Worm (Caenorhabditis elegans) whole organism, L1 larva: ENCODE data around the gene srj-25.

Source experiments
- C04F5.9 ChIP-seq: sonication (generic microtip); optimal IDR thresholded peaks from 2 replicates; lab custom pipeline; 2016; ENCODE audit warnings: missing genetic modification characterization, missing compliant biosample characterization
- Y116A8C.19 ChIP-seq: sonication (generic microtip); optimal IDR thresholded peaks from 2 replicates; lab custom pipeline; 2016; ENCODE audit warnings: missing compliant biosample characterization, missing genetic modification characterization, borderline replicate concordance
- aly-2 ChIP-seq: fragments of 150-350 bp; optimal IDR thresholded peaks from 2 replicates; lab custom pipeline; 2014; ENCODE audit warnings: missing biosample characterization, missing genetic modification characterization
- blmp-1 ChIP-seq: fragments of 150-350 bp; optimal IDR thresholded peaks from 2 replicates; lab custom pipeline; 2014; ENCODE audit warnings: missing biosample characterization, missing genetic modification characterization
- ceh-8 ChIP-seq: fragments of 200-800 bp; sonication (Bioruptor generic); optimal IDR thresholded peaks from 2 replicates; lab custom pipeline; 2018; ENCODE audit warnings: mild to moderate bottlenecking, missing genetic modification characterization, moderate library complexity, missing compliant biosample characterization
- ceh-82 ChIP-seq, 3 experiments: fragments of 150-350 bp in 1 of 3; sonication (generic microtip) in 2 of 3; optimal IDR thresholded peaks; 2 replicates each; lab custom pipeline; 2014 to 2017; ENCODE audit warnings: missing biosample characterization in 3 of 3, missing genetic modification characterization in 3 of 3
- ceh-90 ChIP-seq: sonication (generic microtip); optimal IDR thresholded peaks from 2 replicates; lab custom pipeline; 2016; ENCODE audit warnings: missing genetic modification characterization, missing compliant biosample characterization
- efl-1 ChIP-seq, 4 experiments: fragments of 150-350 bp; optimal IDR thresholded peaks in 3 of 4; peaks in 1 of 4; 1 replicate in 1 of 4; 2 replicates in 3 of 4; lab custom pipeline; 2014; ENCODE audit warnings: missing biosample characterization in 2 of 4, missing genetic modification characterization in 2 of 4, missing genetic modification reagents in 2 of 4
- efl-3 ChIP-seq: fragments of 200-800 bp; sonication (Bioruptor generic); optimal IDR thresholded peaks from 2 replicates; lab custom pipeline; 2018; ENCODE audit warnings: mild to moderate bottlenecking, missing genetic modification characterization, missing compliant biosample characterization
- egl-13 ChIP-seq: sonication (generic microtip); optimal IDR thresholded peaks from 2 replicates; lab custom pipeline; 2016; ENCODE audit warnings: missing genotype, missing genetic modification reagents, missing genetic modification characterization, missing compliant biosample characterization
- elt-3 ChIP-seq, 6 experiments: fragments of 150-350 bp in 1 of 6; sonication (generic microtip); optimal IDR thresholded peaks; 2 replicates each; lab custom pipeline; 2017 to 2018; ENCODE audit warnings: missing biosample characterization in 6 of 6, missing genetic modification characterization in 6 of 6, inconsistent platforms in 1 of 6
- ets-5 ChIP-seq: fragments of 200-800 bp; sonication (Bioruptor generic); IDR thresholded peaks from 2 replicates; pipeline ENCODE4 v1.3.6; 2022; ENCODE audit warnings: missing genetic modification characterization, missing compliant biosample characterization
- fos-1 ChIP-seq: fragments of 150-350 bp; optimal IDR thresholded peaks from 2 replicates; lab custom pipeline; 2014; ENCODE audit warnings: missing biosample characterization, missing genetic modification characterization
- grh-1 ChIP-seq: fragments of 200-800 bp; sonication (Bioruptor generic); IDR thresholded peaks from 2 replicates; pipeline ENCODE4 v1.3.6; 2022; ENCODE audit warnings: missing genetic modification reagents, missing genetic modification characterization, missing compliant biosample characterization
- hlh-17 ChIP-seq: fragments of 200-800 bp; sonication (Bioruptor generic); optimal IDR thresholded peaks from 2 replicates; lab custom pipeline; 2018; ENCODE audit warnings: missing genetic modification characterization, mild to moderate bottlenecking, missing compliant biosample characterization, moderate library complexity, borderline replicate concordance
- hlh-4 ChIP-seq: sonication (generic microtip); optimal IDR thresholded peaks from 2 replicates; lab custom pipeline; 2016; ENCODE audit warnings: mild to moderate bottlenecking, missing genetic modification characterization, missing compliant biosample characterization
- lir-3 ChIP-seq: sonication (generic microtip); optimal IDR thresholded peaks from 2 replicates; lab custom pipeline; 2016; ENCODE audit warnings: mild to moderate bottlenecking, missing genetic modification characterization, moderate library complexity, missing compliant biosample characterization; ENCODE audit not compliant: poor library complexity
- lsy-2 ChIP-seq, 2 experiments: fragments of 150-350 bp; optimal IDR thresholded peaks; 2 replicates each; lab custom pipeline; 2014; ENCODE audit warnings: missing biosample characterization in 2 of 2, missing genetic modification characterization in 2 of 2
- mab-9 ChIP-seq: fragments of 200-800 bp; sonication (Bioruptor generic); IDR thresholded peaks from 2 replicates; pipeline ENCODE4 v1.3.6; 2022; ENCODE audit warnings: missing genetic modification reagents, missing genetic modification characterization, missing compliant biosample characterization
- nhr-19 ChIP-seq: fragments of 200-800 bp; sonication (Bioruptor generic); conservative IDR thresholded peaks from 2 replicates; pipeline ENCODE4 v1.3.6; 2022; ENCODE audit warnings: missing genetic modification characterization, missing compliant biosample characterization
- nhr-20 ChIP-seq: sonication (generic microtip); optimal IDR thresholded peaks from 2 replicates; lab custom pipeline; 2016; ENCODE audit warnings: mild to moderate bottlenecking, missing genetic modification characterization, missing compliant biosample characterization
- nhr-77 ChIP-seq: fragments of 150-350 bp; optimal IDR thresholded peaks from 2 replicates; lab custom pipeline; 2014; ENCODE audit warnings: missing biosample characterization, missing genetic modification characterization
- nhr-90 ChIP-seq: sonication (generic microtip); optimal IDR thresholded peaks from 2 replicates; lab custom pipeline; 2016; ENCODE audit warnings: mild to moderate bottlenecking, missing genetic modification characterization, missing compliant biosample characterization; ENCODE audit not compliant: poor library complexity
- pag-3 ChIP-seq: sonication (generic microtip); optimal IDR thresholded peaks from 2 replicates; lab custom pipeline; 2017; ENCODE audit warnings: missing genetic modification characterization, mild to moderate bottlenecking, missing compliant biosample characterization, antibody characterized with exemption, borderline replicate concordance; ENCODE audit not compliant: insufficient read depth
- pax-3 ChIP-seq: fragments of 200-800 bp; sonication (Bioruptor generic); optimal IDR thresholded peaks from 2 replicates; lab custom pipeline; 2018; ENCODE audit warnings: mild to moderate bottlenecking, missing genetic modification characterization, moderate library complexity, missing compliant biosample characterization
- pqm-1 ChIP-seq: sonication (generic microtip); optimal IDR thresholded peaks from 3 replicates; lab custom pipeline; 2017; ENCODE audit warnings: missing biosample characterization, missing genetic modification characterization
- rnt-1 ChIP-seq: sonication (generic microtip); optimal IDR thresholded peaks from 2 replicates; lab custom pipeline; 2016; ENCODE audit warnings: mild to moderate bottlenecking, missing genetic modification characterization, moderate library complexity, missing compliant biosample characterization
- sup-37 ChIP-seq: fragments of 200-800 bp; sonication (Bioruptor generic); optimal IDR thresholded peaks from 2 replicates; lab custom pipeline; 2018; ENCODE audit warnings: mild to moderate bottlenecking, missing genetic modification characterization, missing compliant biosample characterization
- tlp-1 ChIP-seq: fragments of 150-350 bp; optimal IDR thresholded peaks from 2 replicates; lab custom pipeline; 2014; ENCODE audit warnings: missing biosample characterization, missing genetic modification characterization
- unc-130 ChIP-seq: fragments of 150-350 bp; optimal IDR thresholded peaks from 2 replicates; lab custom pipeline; 2017; ENCODE audit warnings: missing biosample characterization, missing genetic modification characterization, inconsistent platforms
- unc-30 ChIP-seq: sonication (generic microtip); optimal IDR thresholded peaks from 2 replicates; lab custom pipeline; 2017; ENCODE audit warnings: missing biosample characterization, missing genetic modification characterization
- vab-15 ChIP-seq: sonication (generic microtip); optimal IDR thresholded peaks from 2 replicates; lab custom pipeline; 2017; ENCODE audit warnings: missing genotype, mild to moderate bottlenecking, missing genetic modification characterization, missing compliant biosample characterization
- zip-4 ChIP-seq: fragments of 200-800 bp; sonication (Bioruptor generic); optimal IDR thresholded peaks from 2 replicates; lab custom pipeline; 2018; ENCODE audit warnings: mild to moderate bottlenecking, missing genetic modification characterization, moderate library complexity, missing compliant biosample characterization

srj-25 gene

ce11 chrV:712882-713281, 23.2 kb downstream of the srj-25 start, which contains the start of gene cyp-33C11:
TSS of gene cyp-33C11 (minus strand) at chrV:712982.
- TF ChIP-seq C04F5.9 (no peak), hlh-4 (tag; lab: Kevin White, UChicago) (no peak), hlh-17 (no peak), efl-3 (no peak), grh-1 (GFP tag; lab: Robert Waterston, UW) (no peak)

DNA sequence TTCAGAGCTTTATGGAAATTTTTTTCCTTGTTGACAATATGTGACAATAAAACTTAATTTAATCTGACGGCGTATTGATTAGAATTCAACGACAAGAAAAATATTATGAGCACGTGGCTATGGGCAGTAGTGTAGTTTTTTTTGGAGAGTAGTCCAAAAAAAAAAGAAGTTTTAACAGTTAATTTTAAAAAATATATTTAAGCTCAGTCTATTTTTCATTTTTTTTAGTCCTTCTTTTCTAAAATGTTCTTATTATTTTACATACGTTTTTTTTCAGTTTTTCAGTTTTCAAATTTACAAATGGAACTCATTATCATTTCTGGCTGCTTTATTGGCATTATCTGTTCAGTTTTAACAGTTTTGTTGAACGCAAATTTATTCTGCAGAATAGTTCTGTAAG, 27.3 kb downstream of the srj-25 start, which contains the start of gene srbc-39:
TSS of gene srbc-39 (plus strand) at position 301 of the 400 bp plus-strand sequence.
- no peak for TF ChIP-seq ceh-82 (tag; optimal IDR thresholded peaks at IDR 0.05; lab: Kevin White, UChicago)
- no peak for TF ChIP-seq nhr-20
- no peak for TF ChIP-seq efl-1 (optimal IDR thresholded peaks at IDR 0.05; lab: Kevin White, UChicago)
- TF ChIP-seq efl-1 (GFP tag; optimal IDR thresholded peaks at IDR 0.05 in 1 of 2; lab: Kevin White, UChicago), result no peak
- TF ChIP-seq efl-3, result no peak
- TF ChIP-seq hlh-4 (tag; lab: Kevin White, UChicago), result no peak
- no peak for TF ChIP-seq nhr-90 (tag; lab: Kevin White, UChicago)
- TF ChIP-seq egl-13, result no peak
- no peak for TF ChIP-seq elt-3 (tag; optimal IDR thresholded peaks at IDR 0.05; lab: Kevin White, UChicago)
- TF ChIP-seq Y116A8C.19 (tag; lab: Kevin White, UChicago), result no peak
- TF ChIP-seq ceh-90, result no peak
- TF ChIP-seq nhr-19 (GFP tag; lab: Robert Waterston, UW), result no peak
- TF ChIP-seq blmp-1 (tag; lab: Kevin White, UChicago), result no peak
- no peak for TF ChIP-seq rnt-1 (tag; lab: Kevin White, UChicago)
- TF ChIP-seq mab-9, result no peak
- TF ChIP-seq vab-15 (tag; lab: Kevin White, UChicago), result no peak
- TF ChIP-seq grh-1 (GFP tag; lab: Robert Waterston, UW), result no peak
- no peak for TF ChIP-seq pqm-1 (tag; lab: Kevin White, UChicago)
- no peak for TF ChIP-seq pax-3

- TF ChIP-seq unc-130 (tag; lab: Kevin White, UChicago) (no peak), aly-2 (tag; lab: Kevin White, UChicago) (no peak)
- TF ChIP-seq, all 84 proteins: peak for 0
These were observed 29.2 kb downstream of the srj-25 start, which contains the start of gene srbc-38 for ce11 chrV:706918-707317. TSS of gene srbc-38 (plus strand) at chrV:707218.

ce11 chrV:702260-702659, 33.8 kb downstream of the srj-25 start, which contains the start of gene srbc-37:
TSS of gene srbc-37 (plus strand) at chrV:702560.
- TF ChIP-seq pag-3 (tag; lab: Kevin White, UChicago) (no peak), zip-4 (no peak), ets-5 (GFP tag; lab: Robert Waterston, UW) (no peak), C04F5.9 (no peak), unc-30 (no peak), nhr-77 (tag; lab: Kevin White, UChicago) (no peak), ceh-8 (GFP tag; lab: Kevin White, UChicago) (no peak), tlp-1 (tag; lab: Kevin White, UChicago) (no peak), lsy-2 (tag; optimal IDR thresholded peaks at IDR 0.05; lab: Kevin White, UChicago) (no peak), lir-3 (tag; lab: Kevin White, UChicago) (no peak), fos-1 (tag; lab: Kevin White, UChicago) (no peak), Y116A8C.19 (tag; lab: Kevin White, UChicago) (no peak), sup-37 (GFP tag; lab: Kevin White, UChicago) (no peak)
- TF ChIP-seq, all 84 proteins: peak for 0
